Worm (Caenorhabditis elegans) whole organism, L4 larva: ENCODE results near the gene ndx-6.

Source experiments
- F49E8.2 ChIP-seq: sonication (generic microtip); optimal IDR thresholded peaks from 2 replicates; lab custom pipeline; 2016; ENCODE audit warnings: missing compliant biosample characterization, mild to moderate bottlenecking, missing genetic modification characterization, borderline replicate concordance
- R02D3.7 ChIP-seq: fragments of 150-350 bp; sonication (generic microtip); optimal IDR thresholded peaks from 3 replicates; lab custom pipeline; 2014; ENCODE audit warnings: missing biosample characterization, missing genetic modification characterization
- ama-1 ChIP-seq: fragments of 150-350 bp; optimal IDR thresholded peaks from 2 replicates; lab custom pipeline; 2014; ENCODE audit warnings: inconsistent platforms, mixed read lengths
- arid-1 ChIP-seq: fragments of 200-800 bp; sonication (Bioruptor generic); conservative IDR thresholded peaks from 2 replicates; pipeline ENCODE4 v1.3.6; 2022; ENCODE audit warnings: missing genetic modification reagents, missing genetic modification characterization, missing compliant biosample characterization
- dve-1 ChIP-seq: sonication (generic microtip); optimal IDR thresholded peaks from 2 replicates; lab custom pipeline; 2017; ENCODE audit warnings: antibody characterized with exemption, mild to moderate bottlenecking, missing genetic modification characterization, missing compliant biosample characterization; ENCODE audit not compliant: insufficient read depth
- egl-27 ChIP-seq: sonication (generic microtip); optimal IDR thresholded peaks from 3 replicates; lab custom pipeline; 2017; ENCODE audit warnings: missing biosample characterization, missing genetic modification reagents, missing genetic modification characterization
- fkh-10 ChIP-seq: fragments of 150-350 bp; optimal IDR thresholded peaks from 2 replicates; lab custom pipeline; 2014; ENCODE audit warnings: missing biosample characterization, missing genetic modification reagents, missing genetic modification characterization
- mep-1 ChIP-seq: fragments of 150-350 bp; sonication (generic microtip); optimal IDR thresholded peaks from 3 replicates; lab custom pipeline; 2014; ENCODE audit warnings: missing biosample characterization, missing genetic modification characterization
- nhr-11 ChIP-seq: fragments of 150-350 bp; optimal IDR thresholded peaks from 2 replicates; lab custom pipeline; 2014; ENCODE audit warnings: missing biosample characterization, missing genetic modification characterization
- skn-1 ChIP-seq: fragments of 150-350 bp; optimal IDR thresholded peaks from 2 replicates; lab custom pipeline; 2014; ENCODE audit warnings: missing biosample characterization, missing genetic modification characterization
- unc-39 ChIP-seq: sonication (generic microtip); optimal IDR thresholded peaks from 2 replicates; lab custom pipeline; 2017; ENCODE audit warnings: missing biosample characterization, missing genetic modification characterization
- unc-62 ChIP-seq, 3 experiments: fragments of 150-350 bp in 1 of 3; sonication (generic microtip); optimal IDR thresholded peaks in 2 of 3; peaks in 1 of 3; 1 replicate in 1 of 3; 2 replicates in 2 of 3; lab custom pipeline; 2014 to 2017; ENCODE audit warnings: missing biosample characterization in 3 of 3, missing genetic modification characterization in 3 of 3, missing genetic modification reagents in 3 of 3, missing genotype in 1 of 3
- zag-1 ChIP-seq: fragments of 150-350 bp; optimal IDR thresholded peaks from 2 replicates; lab custom pipeline; 2014; ENCODE audit warnings: missing biosample characterization, missing genetic modification characterization

- no peak for TF ChIP-seq egl-27 (tag; lab: Kevin White, UChicago)
- TF ChIP-seq nhr-11 (tag; lab: Kevin White, UChicago), result peak; percentile 89
- no peak for TF ChIP-seq F49E8.2 (tag; lab: Kevin White, UChicago)
- no peak for TF ChIP-seq ama-1
- peak; percentile 86 for TF ChIP-seq fkh-10 (GFP tag; lab: Kevin White, UChicago)
- TF ChIP-seq R02D3.7 (tag; lab: Kevin White, UChicago), result no peak
- no peak for TF ChIP-seq unc-39 (tag; lab: Kevin White, UChicago)
- TF ChIP-seq zag-1 (tag; lab: Kevin White, UChicago), result no peak
- peak; percentile 54; the same call in 1 of the 2 replicates for TF ChIP-seq arid-1 (GFP tag; lab: Robert Waterston, UW)
- TF ChIP-seq unc-62 (GFP tag; optimal IDR thresholded peaks at IDR 0.05 in 1 of 2; lab: Kevin White, UChicago), result peak in 1 of 2 experiments; percentile 88
- no peak for TF ChIP-seq unc-62 (tag; optimal IDR thresholded peaks at IDR 0.05; lab: Kevin White, UChicago)
- peak; percentile 91 for TF ChIP-seq dve-1 (tag; lab: Kevin White, UChicago)
- peak; percentile 95 for TF ChIP-seq mep-1 (tag; lab: Kevin White, UChicago)
- no peak for TF ChIP-seq skn-1 (tag; lab: Kevin White, UChicago)
Measured at ce11 chrII:5373275-5374047, 16.2 kb downstream of the ndx-6 start, which contains the start of the genes agt-2 and F09E5.3.
